Fruit fly (Drosophila melanogaster) Kc167 (cell line): ENCODE results near the gene CG13731.

ENCODE experiments used
- insv ChIP-seq: fragments of >200 bp; optimal IDR thresholded peaks from 3 replicates; lab custom pipeline; 2018; ENCODE audit warnings: missing external identifiers
- psq ChIP-seq: fragments of >200 bp; optimal IDR thresholded peaks from 2 replicates; lab custom pipeline; 2017; ENCODE audit warnings: missing external identifiers

dm6 chr3L:17352812-17353211 is 35.9 kb downstream of the CG13731 start:
- TF ChIP-seq psq (lab: Kevin White, UChicago) (no peak), insv (lab: Kevin White, UChicago) (no peak)
